Worm (Caenorhabditis elegans) whole organism, young adult: Measurements from ENCODE around the gene F46B3.8.

Experiments used
- hrde-1 ChIP-seq: sonication (generic microtip); optimal IDR thresholded peaks from 2 replicates; lab custom pipeline; 2016; ENCODE audit warnings: missing genetic modification characterization, mild to moderate bottlenecking, missing compliant biosample characterization, moderate library complexity, missing genotype, missing genetic modification reagents, borderline replicate concordance
- lsy-27 ChIP-seq: sonication (generic microtip); optimal IDR thresholded peaks from 2 replicates; lab custom pipeline; 2017; ENCODE audit warnings: missing genetic modification characterization, mild to moderate bottlenecking, missing compliant biosample characterization, antibody characterized with exemption, missing genotype, borderline replicate concordance; ENCODE audit not compliant: insufficient read depth
- nfya-1 ChIP-seq: sonication (generic microtip); optimal IDR thresholded peaks from 2 replicates; lab custom pipeline; 2017; ENCODE audit warnings: antibody characterized with exemption, missing compliant biosample characterization, missing genetic modification characterization, borderline replicate concordance; ENCODE audit not compliant: insufficient read depth
- nhr-27 ChIP-seq: fragments of 200-800 bp; sonication (Bioruptor generic); optimal IDR thresholded peaks from 2 replicates; lab custom pipeline; 2018; ENCODE audit warnings: mild to moderate bottlenecking, missing genetic modification characterization, moderate library complexity, missing compliant biosample characterization
- snpc-4 ChIP-seq, 5 experiments: fragments of 150-350 bp in 1 of 5; sonication (generic microtip) in 4 of 5; optimal IDR thresholded peaks; 2 replicates each; lab custom pipeline; 2014 to 2018; ENCODE audit warnings: missing genetic modification characterization in 5 of 5, missing biosample characterization in 3 of 5, antibody characterized with exemption in 2 of 5, mild to moderate bottlenecking in 2 of 5, missing compliant biosample characterization in 2 of 5, missing genotype in 2 of 5, moderate library complexity in 2 of 5, missing genetic modification reagents in 1 of 5
- tbp1 ChIP-seq: fragments of 200-800 bp; sonication (Bioruptor generic); optimal IDR thresholded peaks from 2 replicates; lab custom pipeline; 2018; ENCODE audit warnings: mild to moderate bottlenecking, missing genetic modification characterization, missing compliant biosample characterization

DNA sequence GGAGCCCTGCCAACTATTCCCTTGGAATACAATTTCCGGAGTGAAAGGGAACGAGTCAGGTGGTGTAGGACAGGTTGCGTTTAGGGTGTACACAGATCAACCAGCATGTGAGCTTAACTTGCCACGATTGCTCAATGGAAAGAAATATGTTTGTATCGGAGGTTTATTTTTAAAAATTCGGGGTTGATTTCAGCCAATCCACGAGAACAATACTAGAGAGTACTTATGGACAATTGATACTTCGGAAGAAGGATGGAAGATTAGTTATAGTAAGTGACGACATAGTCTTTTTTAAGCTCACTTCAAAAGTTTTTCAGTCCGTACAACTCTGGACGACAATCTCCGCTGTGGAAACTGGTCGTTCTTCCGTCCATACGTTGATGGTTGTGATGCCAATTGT, 48.1 kb downstream of the F46B3.8 start:
- TF ChIP-seq hrde-1 (tag; lab: Kevin White, UChicago) (no peak), nfya-1 (tag; lab: Kevin White, UChicago) (no peak), tbp1 (GFP tag; lab: Kevin White, UChicago) (no peak), snpc-4 (GFP tag; optimal IDR thresholded peaks at IDR 0.05; lab: Kevin White, UChicago) (no peak), snpc-4 (tag; optimal IDR thresholded peaks at IDR 0.05; lab: Kevin White, UChicago) (no peak), nhr-27 (tag; lab: Kevin White, UChicago) (no peak), lsy-27 (tag; lab: Kevin White, UChicago) (no peak)
